Worm (Caenorhabditis elegans) whole organism, L4/young adult: ENCODE results near the gene pnn-1.

ENCODE experiments used
- dao-5 ChIP-seq: sonication (generic microtip); optimal IDR thresholded peaks from 2 replicates; lab custom pipeline; 2016; ENCODE audit warnings: missing genotype, missing genetic modification characterization, moderate library complexity, missing compliant biosample characterization
- him-1 ChIP-seq: sonication (generic microtip); optimal IDR thresholded peaks from 2 replicates; lab custom pipeline; 2016; ENCODE audit warnings: missing genotype, missing genetic modification reagents, missing genetic modification characterization, missing compliant biosample characterization

- no peak for TF ChIP-seq him-1 (tag; lab: Kevin White, UChicago)
- TF ChIP-seq dao-5 (tag; lab: Kevin White, UChicago) = no peak
These were observed 24.4 kb downstream of the pnn-1 start, which contains the start of gene far-5 for ce11 chrV:12995269-12995668.
